Fruit fly (Drosophila melanogaster) whole organism, wandering third instar larva: Measurements from ENCODE around the gene Dys.

ENCODE experiments used
- Abd-B ChIP-seq: fragments of >200 bp; optimal IDR thresholded peaks from 2 replicates; lab custom pipeline; 2017; ENCODE audit warnings: missing biosample characterization, missing genetic modification characterization
- CG32264 ChIP-seq: fragments of 200-800 bp; sonication (Bioruptor generic); optimal IDR thresholded peaks from 2 replicates; lab custom pipeline; 2016; ENCODE audit warnings: missing biosample characterization, missing genetic modification characterization
- CG9705 ChIP-seq: fragments of 200-800 bp; sonication (Bioruptor generic); optimal IDR thresholded peaks from 2 replicates; lab custom pipeline; 2018; ENCODE audit warnings: missing biosample characterization, mild to moderate bottlenecking, missing genetic modification characterization
- CrebA ChIP-seq: fragments of 200-800 bp; sonication (Bioruptor generic); optimal IDR thresholded peaks from 2 replicates; lab custom pipeline; 2016; ENCODE audit warnings: missing biosample characterization, mild to moderate bottlenecking, missing genetic modification characterization, borderline replicate concordance
- Dif ChIP-seq: fragments of 200-275, 200-300 bp; sonication (Bioruptor generic); optimal IDR thresholded peaks from 2 replicates; lab custom pipeline; 2018; ENCODE audit warnings: missing biosample characterization, missing genetic modification characterization; ENCODE audit not compliant: partially characterized antibody
- GATAd ChIP-seq: sonication (Bioruptor generic); optimal IDR thresholded peaks from 2 replicates; lab custom pipeline; 2016; ENCODE audit warnings: missing biosample characterization, missing genetic modification characterization
- HLH106 ChIP-seq: fragments of 200-800 bp; optimal IDR thresholded peaks from 3 replicates; lab custom pipeline; 2019; ENCODE audit warnings: missing biosample characterization, mild to moderate bottlenecking, missing genetic modification characterization, moderate library complexity
- Hnf4 ChIP-seq: fragments of 200-800 bp; sonication (Bioruptor generic); optimal IDR thresholded peaks from 2 replicates; lab custom pipeline; 2016; ENCODE audit warnings: missing biosample characterization, mild to moderate bottlenecking, missing genetic modification characterization
- Hr78 ChIP-seq: fragments of >200 bp; optimal IDR thresholded peaks from 2 replicates; lab custom pipeline; 2017; ENCODE audit warnings: missing biosample characterization, missing genetic modification characterization
- Hr83 ChIP-seq: fragments of 200-300 bp; sonication (Bioruptor generic); optimal IDR thresholded peaks from 2 replicates; lab custom pipeline; 2016; ENCODE audit warnings: missing biosample characterization, mild to moderate bottlenecking, missing genetic modification characterization, moderate library complexity; ENCODE audit not compliant: poor library complexity, severe bottlenecking
- Jra ChIP-seq: sonication (Bioruptor generic); optimal IDR thresholded peaks from 2 replicates; lab custom pipeline; 2016; ENCODE audit warnings: missing biosample characterization, missing genetic modification characterization
- Mio ChIP-seq: sonication (Bioruptor generic); optimal IDR thresholded peaks from 2 replicates; lab custom pipeline; 2016; ENCODE audit warnings: missing biosample characterization, missing genetic modification characterization
- Myc ChIP-seq: fragments of >200 bp; optimal IDR thresholded peaks from 2 replicates; lab custom pipeline; 2017
- N ChIP-seq: fragments of >200 bp; optimal IDR thresholded peaks from 2 replicates; lab custom pipeline; 2018; ENCODE audit warnings: missing biosample characterization, missing external identifiers, missing genetic modification characterization
- OdsH ChIP-seq: fragments of 200-800 bp; sonication (Bioruptor generic); optimal IDR thresholded peaks from 2 replicates; lab custom pipeline; 2016; ENCODE audit warnings: missing biosample characterization, mild to moderate bottlenecking, missing genetic modification characterization
- Rel ChIP-seq, 2 experiments: fragments of 200-800 bp; sonication (Bioruptor generic) in 1 of 2; optimal IDR thresholded peaks; 2 replicates in 1 of 2; 3 replicates in 1 of 2; lab custom pipeline; 2016 to 2019; ENCODE audit warnings: mild to moderate bottlenecking in 2 of 2, missing biosample characterization in 2 of 2, missing genetic modification characterization in 2 of 2, moderate library complexity in 1 of 2
- Sp1 ChIP-seq: fragments of 200-800 bp; sonication (Bioruptor generic); optimal IDR thresholded peaks from 3 replicates; lab custom pipeline; 2019; ENCODE audit warnings: missing biosample characterization, mild to moderate bottlenecking, missing genetic modification characterization, moderate library complexity
- Vsx2 ChIP-seq: fragments of 200-300, 225-300 bp; sonication (Bioruptor generic); optimal IDR thresholded peaks from 2 replicates; lab custom pipeline; 2018; ENCODE audit warnings: missing biosample characterization, missing genetic modification characterization; ENCODE audit not compliant: partially characterized antibody
- br ChIP-seq: fragments of 200-800 bp; sonication (Bioruptor generic); optimal IDR thresholded peaks from 2 replicates; lab custom pipeline; 2016; ENCODE audit warnings: missing biosample characterization, missing genetic modification characterization
- brk ChIP-seq: fragments of 200-800 bp; sonication (Bioruptor generic); optimal IDR thresholded peaks from 2 replicates; lab custom pipeline; 2016; ENCODE audit warnings: missing biosample characterization, mild to moderate bottlenecking, missing genetic modification characterization
- dl ChIP-seq, 2 experiments: fragments of 175-275, 200-275 bp in 1 of 2; fragments of 200-275 bp in 1 of 2; sonication (Bioruptor generic); optimal IDR thresholded peaks; lab custom pipeline; 2018; ENCODE audit warnings: mild to moderate bottlenecking in 2 of 2, missing biosample characterization in 2 of 2, missing genetic modification characterization in 2 of 2, moderate library complexity in 2 of 2; ENCODE audit not compliant: partially characterized antibody in 2 of 2, insufficient read depth in 1 of 2
- dmrt93B ChIP-seq: fragments of 200-800 bp; sonication (Bioruptor generic); optimal IDR thresholded peaks from 2 replicates; lab custom pipeline; 2018; ENCODE audit warnings: missing biosample characterization, mild to moderate bottlenecking, missing genetic modification characterization
- dsf ChIP-seq: sonication (Bioruptor generic); optimal IDR thresholded peaks from 2 replicates; lab custom pipeline; 2016; ENCODE audit warnings: missing biosample characterization, missing genetic modification characterization, borderline replicate concordance
- ey ChIP-seq: fragments of 200-800 bp; sonication (Bioruptor generic); optimal IDR thresholded peaks from 2 replicates; lab custom pipeline; 2016; ENCODE audit warnings: missing biosample characterization, missing genetic modification characterization
- foxo ChIP-seq, 2 experiments: fragments of 200-800 bp; sonication (Bioruptor generic); optimal IDR thresholded peaks; 2 replicates in 1 of 2; 3 replicates in 1 of 2; lab custom pipeline; 2016 to 2017; ENCODE audit warnings: missing biosample characterization in 2 of 2, missing genetic modification characterization in 2 of 2
- fru ChIP-seq: fragments of 200-800 bp; sonication (Bioruptor generic); optimal IDR thresholded peaks from 3 replicates; lab custom pipeline; 2016; ENCODE audit warnings: missing biosample characterization, mild to moderate bottlenecking, missing genetic modification characterization
- h ChIP-seq: fragments of 200-800 bp; sonication (Bioruptor generic); optimal IDR thresholded peaks from 3 replicates; lab custom pipeline; 2016; ENCODE audit warnings: missing biosample characterization, mild to moderate bottlenecking, missing genetic modification characterization
- jim ChIP-seq: fragments of 175-275, 200-325 bp; sonication (Bioruptor generic); optimal IDR thresholded peaks from 2 replicates; lab custom pipeline; 2016; ENCODE audit warnings: missing biosample characterization, mild to moderate bottlenecking, missing genetic modification characterization
- lola ChIP-seq: fragments of >200 bp; optimal IDR thresholded peaks from 2 replicates; lab custom pipeline; 2017; ENCODE audit warnings: missing biosample characterization, missing genetic modification characterization
- pan ChIP-seq: fragments of >200 bp; optimal IDR thresholded peaks from 2 replicates; lab custom pipeline; 2017
- psq ChIP-seq: fragments of 200-800 bp; sonication (Bioruptor generic); optimal IDR thresholded peaks from 3 replicates; lab custom pipeline; 2017; ENCODE audit warnings: missing biosample characterization, mild to moderate bottlenecking, missing genetic modification characterization, moderate library complexity
- rgr ChIP-seq: fragments of 200-800 bp; sonication (Bioruptor generic); optimal IDR thresholded peaks from 3 replicates; lab custom pipeline; 2016; ENCODE audit warnings: missing biosample characterization, mild to moderate bottlenecking, missing genetic modification characterization
- sage ChIP-seq: fragments of 200-800 bp; sonication (Bioruptor generic); optimal IDR thresholded peaks from 2 replicates; lab custom pipeline; 2016; ENCODE audit warnings: missing biosample characterization, mild to moderate bottlenecking, missing genetic modification characterization
- sv ChIP-seq: fragments of 200-800 bp; sonication (Bioruptor generic); optimal IDR thresholded peaks from 3 replicates; lab custom pipeline; 2016; ENCODE audit warnings: missing biosample characterization, missing genetic modification characterization
- tai ChIP-seq: sonication (Bioruptor generic); optimal IDR thresholded peaks from 2 replicates; lab custom pipeline; 2016; ENCODE audit warnings: missing biosample characterization, missing genetic modification characterization
- usp ChIP-seq: fragments of >200 bp; optimal IDR thresholded peaks from 2 replicates; lab custom pipeline; 2017; ENCODE audit warnings: missing biosample characterization, missing genetic modification characterization
- woc ChIP-seq: sonication (Bioruptor generic); optimal IDR thresholded peaks from 2 replicates; lab custom pipeline; 2016; ENCODE audit warnings: missing biosample characterization, mild to moderate bottlenecking, missing genetic modification characterization

Gene Dys

DNA sequence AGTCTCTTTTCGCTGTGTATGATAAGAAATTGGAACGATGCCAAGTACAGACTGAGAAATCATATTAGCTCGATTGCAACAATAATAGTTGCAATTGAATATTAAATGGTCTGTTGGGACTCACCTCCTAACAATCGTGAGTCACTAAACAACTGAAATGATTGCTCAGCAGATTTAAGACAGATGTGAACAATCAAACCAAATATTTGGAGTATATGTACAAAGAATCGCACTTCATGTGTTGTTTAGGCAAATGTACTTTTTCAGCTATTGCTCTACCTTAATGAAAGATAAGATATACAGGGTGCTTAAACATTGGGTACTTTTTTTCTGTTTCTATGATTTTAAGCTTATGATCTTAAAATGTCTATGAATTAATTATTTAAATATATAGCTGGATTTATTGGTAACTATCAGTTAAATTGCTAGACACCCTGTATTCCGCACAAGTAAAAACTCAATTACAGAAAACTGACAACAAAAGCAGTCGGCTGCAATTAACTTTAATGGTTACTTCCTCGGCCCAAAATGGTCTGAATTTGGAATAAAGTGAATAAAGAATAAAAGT is 180.7 kb downstream of the Dys start:
- TF ChIP-seq HLH106 (tag; lab: Kevin White, UChicago) (peak; percentile 83), Sp1 (peak; percentile 88), rgr (GFP tag; lab: Kevin White, UChicago) (peak; percentile 86), brk (GFP tag; lab: Kevin White, UChicago) (peak; percentile 76), OdsH (GFP tag; lab: Kevin White, UChicago) (peak; percentile 82), psq (GFP tag; lab: Kevin White, UChicago) (peak; percentile 66), CG32264 (peak; percentile 57), br (peak; percentile 65), ey (peak; percentile 54), CrebA (GFP tag; lab: Kevin White, UChicago) (no peak), pan (lab: Kevin White, UChicago) (no peak), dl (GFP tag; optimal IDR thresholded peaks at IDR 0.05; lab: Kevin White, UChicago; ENCODE audit: insufficient read depth in 1 of 2, partially characterized antibody in 2 of 2) (no peak), usp (no peak), woc (GFP tag; lab: Kevin White, UChicago) (peak; percentile 12), jim (GFP tag; lab: Kevin White, UChicago) (no peak), dmrt93B (peak; percentile 18), fru (GFP tag; lab: Kevin White, UChicago) (peak; percentile 76), CG9705 (GFP tag; lab: Kevin White, UChicago) (peak; percentile 25), Hnf4 (GFP tag; lab: Kevin White, UChicago) (peak; percentile 64), Jra (GFP tag; lab: Kevin White, UChicago) (peak; percentile 44), sage (GFP tag; lab: Kevin White, UChicago) (peak; percentile 16), Hr83 (GFP tag; lab: Kevin White, UChicago) (peak; percentile 56), Abd-B (no peak), foxo (GFP tag; optimal IDR thresholded peaks at IDR 0.05; lab: Kevin White, UChicago) (peak in 1 of 2 experiments; percentile 79), Rel (GFP tag; optimal IDR thresholded peaks at IDR 0.05; lab: Kevin White, UChicago) (peak; percentile 24), Rel (tag; optimal IDR thresholded peaks at IDR 0.05; lab: Kevin White, UChicago) (no peak), h (GFP tag; lab: Kevin White, UChicago) (peak; percentile 89), sv (GFP tag; lab: Kevin White, UChicago) (peak; percentile 13), dsf (GFP tag; lab: Kevin White, UChicago) (peak; percentile 30)

DNA sequence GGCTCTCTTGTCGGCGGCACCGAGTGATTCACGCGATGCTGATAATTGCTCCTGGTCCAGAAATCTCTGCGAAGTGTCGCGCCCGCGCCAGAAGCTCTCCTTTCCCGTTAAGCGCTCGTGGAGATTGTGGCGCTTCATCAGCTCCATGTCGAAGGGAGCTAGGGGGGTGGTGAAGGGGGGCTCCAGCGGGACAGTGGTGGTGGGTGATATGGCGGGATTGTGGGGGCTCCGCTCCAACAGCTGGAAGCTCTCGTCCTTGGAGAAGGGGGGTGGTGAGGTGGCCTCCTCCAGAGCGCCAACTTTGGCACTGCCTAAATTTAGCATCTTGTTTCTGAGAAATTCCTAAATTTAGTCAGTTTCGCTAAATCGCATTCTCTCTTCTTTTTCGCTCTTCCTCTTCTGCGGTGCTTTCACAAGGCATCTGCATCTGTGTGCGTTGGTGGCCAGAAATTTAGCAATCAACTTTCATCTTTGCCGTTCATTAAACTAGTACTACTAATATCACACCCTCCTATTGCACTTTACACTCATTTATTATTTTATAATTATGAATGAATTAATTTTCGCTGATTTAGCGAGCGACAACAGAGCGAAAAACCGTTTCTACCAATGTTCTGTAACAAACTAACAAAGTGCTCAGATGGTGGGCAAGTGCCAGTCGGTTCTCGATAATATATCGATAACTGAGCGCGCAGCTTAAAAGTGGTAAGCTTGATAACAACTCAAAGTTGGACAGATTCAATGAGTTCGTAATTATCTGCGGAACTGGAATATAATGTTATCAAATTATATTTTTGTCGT is 181.4 kb downstream of the Dys start, which contains the start of gene subdued:
Gene subdued (minus strand): TSS at position 631 of the 801 bp plus-strand sequence.
- no peak for TF ChIP-seq sv (GFP tag; lab: Kevin White, UChicago)
- no peak for TF ChIP-seq brk (GFP tag; lab: Kevin White, UChicago)
- TF ChIP-seq rgr (GFP tag; lab: Kevin White, UChicago) = no peak
- TF ChIP-seq Rel (GFP tag; optimal IDR thresholded peaks at IDR 0.05; lab: Kevin White, UChicago) = no peak
- peak; percentile 88 for TF ChIP-seq Rel (tag; optimal IDR thresholded peaks at IDR 0.05; lab: Kevin White, UChicago)
- peak; percentile 4 for TF ChIP-seq sage (GFP tag; lab: Kevin White, UChicago)
- TF ChIP-seq CG32264 = no peak
- no peak for TF ChIP-seq Vsx2 (GFP tag; lab: Kevin White, UChicago)
- no peak for TF ChIP-seq h (GFP tag; lab: Kevin White, UChicago)
- TF ChIP-seq HLH106 (tag; lab: Kevin White, UChicago) = no peak
- no peak for TF ChIP-seq Sp1
- no peak for TF ChIP-seq Myc (lab: Kevin White, UChicago)
- peak; percentile 60 for TF ChIP-seq lola
- no peak for TF ChIP-seq OdsH (GFP tag; lab: Kevin White, UChicago)
- TF ChIP-seq Hr78 (GFP tag; lab: Kevin White, UChicago) = no peak
- TF ChIP-seq GATAd = peak; percentile 70
- no peak for TF ChIP-seq pan (lab: Kevin White, UChicago)
- TF ChIP-seq CG9705 (GFP tag; lab: Kevin White, UChicago) = no peak

DNA sequence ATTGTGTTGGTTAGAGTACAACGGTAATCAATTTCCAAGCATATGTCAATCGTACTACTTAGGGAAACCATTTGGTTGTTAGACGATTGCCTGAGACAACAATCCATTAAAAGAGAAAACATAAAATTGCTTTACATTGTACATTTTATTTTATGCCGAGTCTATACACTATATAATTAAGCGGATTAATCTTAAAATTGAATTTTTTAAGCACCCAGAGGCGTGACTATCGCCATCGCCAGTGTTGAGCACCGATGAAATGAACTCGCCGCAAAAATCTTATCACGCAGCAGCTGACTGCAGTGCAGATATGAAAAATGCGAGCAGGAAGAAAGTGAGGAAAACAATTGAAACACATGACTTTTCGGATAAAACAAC is 182.0 kb downstream of the Dys start:
- TF ChIP-seq woc (GFP tag; lab: Kevin White, UChicago) (no peak), pan (lab: Kevin White, UChicago) (no peak), dl (GFP tag; optimal IDR thresholded peaks at IDR 0.05; lab: Kevin White, UChicago; ENCODE audit: insufficient read depth in 1 of 2, partially characterized antibody in 2 of 2) (no peak), sage (GFP tag; lab: Kevin White, UChicago) (no peak), sv (GFP tag; lab: Kevin White, UChicago) (no peak), jim (GFP tag; lab: Kevin White, UChicago) (no peak), Hr78 (GFP tag; lab: Kevin White, UChicago) (no peak), foxo (GFP tag; optimal IDR thresholded peaks at IDR 0.05; lab: Kevin White, UChicago) (peak in 1 of 2 experiments; percentile 21), lola (no peak), h (GFP tag; lab: Kevin White, UChicago) (peak; percentile 28), Dif (no peak), Jra (GFP tag; lab: Kevin White, UChicago) (peak; percentile 34), fru (GFP tag; lab: Kevin White, UChicago) (peak; percentile 16), OdsH (GFP tag; lab: Kevin White, UChicago) (no peak), CrebA (GFP tag; lab: Kevin White, UChicago) (no peak), Sp1 (no peak), usp (no peak), N (GFP tag; lab: Kevin White, UChicago) (no peak), tai (GFP tag; lab: Kevin White, UChicago) (no peak), Rel (GFP tag; optimal IDR thresholded peaks at IDR 0.05; lab: Kevin White, UChicago) (no peak), Rel (tag; optimal IDR thresholded peaks at IDR 0.05; lab: Kevin White, UChicago) (no peak), br (peak; percentile 31), brk (GFP tag; lab: Kevin White, UChicago) (no peak), GATAd (peak; percentile 59), rgr (GFP tag; lab: Kevin White, UChicago) (peak; percentile 4), Mio (no peak), CG32264 (no peak), Hnf4 (GFP tag; lab: Kevin White, UChicago) (peak; percentile 49), psq (GFP tag; lab: Kevin White, UChicago) (no peak)
